Fruit fly (Drosophila melanogaster) whole organism, embryonic: ENCODE data around the gene CG46464.
A peak's percentile ranks its signal among the peaks of the same experiment; 100 is the strongest.

Experiments used
- Bgb ChIP-seq: fragments of 200-800 bp; sonication (Bioruptor generic); IDR thresholded peaks from 2 replicates; pipeline ENCODE4 v1.3.6; 2022; ENCODE audit warnings: missing biosample characterization, missing genetic modification characterization; ENCODE audit not compliant: partially characterized antibody
- Blimp-1 ChIP-seq: fragments of 200-800 bp; sonication (Bioruptor generic); optimal IDR thresholded peaks from 3 replicates; lab custom pipeline; 2018; ENCODE audit warnings: missing biosample characterization, missing genetic modification characterization, mild to moderate bottlenecking, moderate library complexity, missing genetic modification reagents
- CG10274 ChIP-seq: fragments of 200-800 bp; sonication (Bioruptor generic); optimal IDR thresholded peaks from 3 replicates; lab custom pipeline; 2017; ENCODE audit warnings: missing biosample characterization, mild to moderate bottlenecking, missing genetic modification characterization
- CG11504 ChIP-seq: fragments of 200-800 bp; sonication (Bioruptor generic); optimal IDR thresholded peaks from 3 replicates; lab custom pipeline; 2019; ENCODE audit warnings: missing biosample characterization, mild to moderate bottlenecking, missing genetic modification characterization, moderate library complexity
- CG12104 ChIP-seq: fragments of 200-800 bp; sonication (Bioruptor generic); optimal IDR thresholded peaks from 3 replicates; lab custom pipeline; 2016; ENCODE audit warnings: missing biosample characterization, missing genetic modification characterization
- CG13123 ChIP-seq: fragments of 200-800 bp; sonication (Bioruptor generic); optimal IDR thresholded peaks from 2 replicates; lab custom pipeline; 2016; ENCODE audit warnings: missing biosample characterization, missing genetic modification characterization
- CG14014 ChIP-seq: fragments of 200-800 bp; sonication (Bioruptor generic); IDR thresholded peaks from 2 replicates; pipeline ENCODE4 v1.3.6; 2022; ENCODE audit warnings: missing biosample characterization, missing genetic modification characterization
- CG1602 ChIP-seq: fragments of 200-800 bp; sonication (Bioruptor generic); optimal IDR thresholded peaks from 3 replicates; lab custom pipeline; 2016; ENCODE audit warnings: missing biosample characterization, missing genetic modification characterization
- CG1603 ChIP-seq: fragments of 200-800 bp; sonication (Bioruptor generic); optimal IDR thresholded peaks from 2 replicates; lab custom pipeline; 2019; ENCODE audit warnings: missing biosample characterization, mild to moderate bottlenecking, missing genetic modification characterization, moderate library complexity
- CG17328 ChIP-seq: fragments of 200-800 bp; sonication (Bioruptor generic); IDR thresholded peaks from 2 replicates; pipeline ENCODE4 v1.3.6; 2022; ENCODE audit warnings: missing biosample characterization, missing genetic modification characterization
- CG17359 ChIP-seq: fragments of 200-800 bp; sonication (Bioruptor generic); optimal IDR thresholded peaks from 3 replicates; lab custom pipeline; 2018; ENCODE audit warnings: missing biosample characterization, mild to moderate bottlenecking, missing genetic modification characterization, moderate library complexity
- CG33557 ChIP-seq: fragments of 200-800 bp; sonication (Bioruptor generic); optimal IDR thresholded peaks from 2 replicates; lab custom pipeline; 2019; ENCODE audit warnings: missing biosample characterization, mild to moderate bottlenecking, missing genetic modification characterization, moderate library complexity
- CG4404 ChIP-seq: fragments of 200-800 bp; sonication (Bioruptor generic); IDR thresholded peaks from 2 replicates; pipeline ENCODE4 v1.3.6; 2022; ENCODE audit warnings: missing biosample characterization, missing genetic modification characterization
- CG4820 ChIP-seq: fragments of 200-800 bp; sonication (Bioruptor generic); optimal IDR thresholded peaks from 3 replicates; lab custom pipeline; 2016; ENCODE audit warnings: missing biosample characterization, missing genetic modification characterization
- CG5953 ChIP-seq: fragments of 200-800 bp; sonication (Bioruptor generic); IDR thresholded peaks from 2 replicates; pipeline ENCODE4 v1.3.6; 2022; ENCODE audit warnings: missing biosample characterization, missing genetic modification characterization
- D ChIP-seq, 2 experiments: fragments of 200-800 bp in 1 of 2; fragments of >200 bp in 1 of 2; sonication (Bioruptor generic) in 1 of 2; optimal IDR thresholded peaks; 2 replicates in 1 of 2; 3 replicates in 1 of 2; lab custom pipeline; 2017; ENCODE audit warnings: mild to moderate bottlenecking in 1 of 2, missing biosample characterization in 1 of 2, missing genetic modification characterization in 1 of 2, missing genetic modification reagents in 1 of 2
- D19A ChIP-seq: fragments of 200-800 bp; optimal IDR thresholded peaks from 3 replicates; lab custom pipeline; 2019; ENCODE audit warnings: missing biosample characterization, mild to moderate bottlenecking, missing genetic modification characterization, moderate library complexity
- Drgx ChIP-seq: fragments of 200-800 bp; sonication (Bioruptor generic); IDR thresholded peaks from 2 replicates; pipeline ENCODE4 v1.3.6; 2022; ENCODE audit warnings: missing biosample characterization, missing genetic modification characterization
- Ptx1 ChIP-seq: fragments of 200-800 bp; sonication (Bioruptor generic); IDR thresholded peaks from 2 replicates; pipeline ENCODE4 v1.3.6; 2022; ENCODE audit warnings: missing biosample characterization, missing genetic modification characterization
- Side ChIP-seq: fragments of 200-800 bp; sonication (Bioruptor generic); optimal IDR thresholded peaks from 2 replicates; lab custom pipeline; 2016; ENCODE audit warnings: missing biosample characterization, missing genetic modification characterization
- Sox100B ChIP-seq: fragments of 200-800 bp; sonication (Bioruptor generic); optimal IDR thresholded peaks from 3 replicates; lab custom pipeline; 2018; ENCODE audit warnings: missing biosample characterization, mild to moderate bottlenecking, missing genetic modification characterization
- Sox102F ChIP-seq: fragments of 200-800 bp; sonication (Bioruptor generic); optimal IDR thresholded peaks from 2 replicates; lab custom pipeline; 2018; ENCODE audit warnings: missing biosample characterization, mild to moderate bottlenecking, missing genetic modification characterization, moderate library complexity
- Xrp1 ChIP-seq: fragments of 200-800 bp; sonication (Bioruptor generic); IDR thresholded peaks from 2 replicates; pipeline ENCODE4 v1.3.6; 2022; ENCODE audit warnings: missing biosample characterization, missing genetic modification characterization
- YL-1 ChIP-seq: fragments of 200-800 bp; sonication (Bioruptor generic); optimal IDR thresholded peaks from 3 replicates; lab custom pipeline; 2017; ENCODE audit warnings: missing biosample characterization, mild to moderate bottlenecking, missing genetic modification characterization
- cas ChIP-seq: fragments of 200-800 bp; sonication (Bioruptor generic); IDR thresholded peaks from 2 replicates; pipeline ENCODE4 v1.3.6; 2022; ENCODE audit warnings: missing biosample characterization, missing genetic modification characterization
- chinmo ChIP-seq: fragments of 200-800 bp; sonication (Bioruptor generic); IDR thresholded peaks from 4 replicates; pipeline ENCODE4 v1.3.6; 2022; ENCODE audit warnings: missing biosample characterization, missing genetic modification characterization; ENCODE audit not compliant: partially characterized antibody
- chm ChIP-seq: fragments of 200-800 bp; sonication (Bioruptor generic); IDR thresholded peaks from 2 replicates; pipeline ENCODE4 v1.3.6; 2022; ENCODE audit warnings: missing biosample characterization, missing genetic modification characterization
- crol ChIP-seq: fragments of 200-800 bp; sonication (Bioruptor generic); IDR thresholded peaks from 2 replicates; pipeline ENCODE4 v1.3.6; 2022; ENCODE audit warnings: missing biosample characterization, missing genetic modification characterization
- da ChIP-seq: fragments of 200-800 bp; sonication (Bioruptor generic); optimal IDR thresholded peaks from 2 replicates; lab custom pipeline; 2016; ENCODE audit warnings: missing biosample characterization, missing genetic modification characterization
- dmrt11E ChIP-seq: fragments of 200-800 bp; sonication (Bioruptor generic); optimal IDR thresholded peaks from 3 replicates; lab custom pipeline; 2018; ENCODE audit warnings: missing biosample characterization, mild to moderate bottlenecking, missing genetic modification characterization, moderate library complexity
- dmrt99B ChIP-seq: fragments of 200-800 bp; sonication (Bioruptor generic); optimal IDR thresholded peaks from 2 replicates; lab custom pipeline; 2018; ENCODE audit warnings: missing biosample characterization, mild to moderate bottlenecking, missing genetic modification characterization, moderate library complexity
- dpn ChIP-seq, 2 experiments: fragments of 200-800 bp; sonication (Bioruptor generic); optimal IDR thresholded peaks; 3 replicates each; lab custom pipeline; 2016; ENCODE audit warnings: missing biosample characterization in 2 of 2, missing genetic modification characterization in 2 of 2
- eve ChIP-seq, 2 experiments: fragments of >200 bp; optimal IDR thresholded peaks; 2 replicates each; lab custom pipeline; 2017; ENCODE audit warnings: missing biosample characterization in 2 of 2, missing genetic modification characterization in 2 of 2
- gem ChIP-seq: fragments of 200-800 bp; sonication (Bioruptor generic); optimal IDR thresholded peaks from 2 replicates; lab custom pipeline; 2019; ENCODE audit warnings: missing biosample characterization, mild to moderate bottlenecking, missing genetic modification characterization, moderate library complexity
- ind ChIP-seq: fragments of 200-800 bp; sonication (Bioruptor generic); optimal IDR thresholded peaks from 3 replicates; lab custom pipeline; 2016; ENCODE audit warnings: missing biosample characterization, missing genetic modification characterization
- kni ChIP-seq: fragments of 200-800 bp; sonication (Bioruptor generic); optimal IDR thresholded peaks from 3 replicates; lab custom pipeline; 2017; ENCODE audit warnings: mild to moderate bottlenecking, missing biosample characterization, missing genetic modification reagents, missing genetic modification characterization
- onecut ChIP-seq: fragments of 200-800 bp; sonication (Bioruptor generic); IDR thresholded peaks from 2 replicates; pipeline ENCODE4 v1.3.6; 2022; ENCODE audit warnings: missing biosample characterization, missing genetic modification characterization
- phol ChIP-seq: fragments of 200-800 bp; sonication (Bioruptor generic); optimal IDR thresholded peaks from 3 replicates; lab custom pipeline; 2018; ENCODE audit warnings: missing biosample characterization, mild to moderate bottlenecking, missing genetic modification characterization, moderate library complexity
- pita ChIP-seq: fragments of 200-800 bp; sonication (Bioruptor generic); optimal IDR thresholded peaks from 2 replicates; lab custom pipeline; 2017; ENCODE audit warnings: missing biosample characterization, mild to moderate bottlenecking, missing genetic modification characterization
- psq ChIP-seq: fragments of 200-800 bp; sonication (Bioruptor generic); optimal IDR thresholded peaks from 2 replicates; lab custom pipeline; 2017; ENCODE audit warnings: missing biosample characterization, missing genetic modification characterization
- rib ChIP-seq: fragments of 200-800 bp; sonication (Bioruptor generic); IDR thresholded peaks from 2 replicates; pipeline ENCODE4 v1.3.6; 2022; ENCODE audit warnings: missing biosample characterization, missing genetic modification characterization
- salm ChIP-seq: fragments of 200-800 bp; sonication (Bioruptor generic); optimal IDR thresholded peaks from 2 replicates; lab custom pipeline; 2018; ENCODE audit warnings: missing biosample characterization, mild to moderate bottlenecking, missing genetic modification characterization
- sens ChIP-seq: fragments of 200-800 bp; sonication (Bioruptor generic); peaks from one replicate; lab custom pipeline; 2016; ENCODE audit warnings: missing biosample characterization, missing genetic modification characterization
- sisA ChIP-seq: fragments of 200-800 bp; sonication (Bioruptor generic); IDR thresholded peaks from 2 replicates; pipeline ENCODE4 v1.3.6; 2022; ENCODE audit warnings: missing biosample characterization, missing genetic modification characterization
- sqz ChIP-seq: fragments of 200-800 bp; sonication (Bioruptor generic); optimal IDR thresholded peaks from 3 replicates; lab custom pipeline; 2018; ENCODE audit warnings: missing biosample characterization, mild to moderate bottlenecking, missing genetic modification characterization
- sr ChIP-seq: fragments of 200-800 bp; sonication (Bioruptor generic); IDR thresholded peaks from 3 replicates; pipeline ENCODE4 v1.3.6; 2022; ENCODE audit warnings: missing biosample characterization, missing genetic modification characterization
- stc ChIP-seq: fragments of 200-800 bp; sonication (Bioruptor generic); IDR thresholded peaks from 2 replicates; pipeline ENCODE4 v1.3.6; 2022; ENCODE audit warnings: missing biosample characterization, missing genetic modification characterization
- vnd ChIP-seq: fragments of 200-800 bp; sonication (Bioruptor generic); IDR thresholded peaks from 3 replicates; pipeline ENCODE4 v1.3.6; 2022; ENCODE audit warnings: missing biosample characterization, missing genetic modification characterization; ENCODE audit not compliant: partially characterized antibody

Gene CG46464

dm6 chrX:17473879-17474278 lies 30.1 kb upstream of the CG46464 start:
- TF ChIP-seq dmrt99B (tag; lab: Kevin White, UChicago) (peak; percentile 10), cas (GFP tag; lab: Robert Waterston, UW) (no peak), phol (tag; lab: Kevin White, UChicago) (peak; percentile 8), CG5953 (GFP tag; lab: Robert Waterston, UW) (no peak), crol (GFP tag; lab: Robert Waterston, UW) (0 out of 2 replicates have a peak, but pooled peaks have one; percentile 54), Xrp1 (GFP tag; lab: Robert Waterston, UW) (0 out of 2 replicates have a peak, but pooled peaks have one; percentile 25), rib (GFP tag; lab: Robert Waterston, UW) (no peak), CG1603 (peak; percentile 2), sr (GFP tag; lab: Robert Waterston, UW) (0 out of 3 replicates have a peak, but pooled peaks have one; percentile 24), CG11504 (tag; lab: Kevin White, UChicago) (peak; percentile 15), sisA (GFP tag; lab: Robert Waterston, UW) (0 out of 2 replicates have a peak, but pooled peaks have one; percentile 13), dpn (GFP tag; optimal IDR thresholded peaks at IDR 0.05; lab: Kevin White, UChicago) (no peak), ind (GFP tag; lab: Kevin White, UChicago) (no peak), gem (tag; lab: Kevin White, UChicago) (peak; percentile 29), Blimp-1 (GFP tag; lab: Kevin White, UChicago) (peak; percentile 44), Sox102F (peak; percentile 22), sens (peak; percentile 29), Ptx1 (GFP tag; lab: Robert Waterston, UW) (0 out of 2 replicates have a peak, but pooled peaks have one; percentile 13), CG4820 (GFP tag; lab: Kevin White, UChicago) (no peak), CG17359 (tag; lab: Kevin White, UChicago) (peak; percentile 13), Drgx (GFP tag; lab: Robert Waterston, UW) (peak; percentile 54)

DNA sequence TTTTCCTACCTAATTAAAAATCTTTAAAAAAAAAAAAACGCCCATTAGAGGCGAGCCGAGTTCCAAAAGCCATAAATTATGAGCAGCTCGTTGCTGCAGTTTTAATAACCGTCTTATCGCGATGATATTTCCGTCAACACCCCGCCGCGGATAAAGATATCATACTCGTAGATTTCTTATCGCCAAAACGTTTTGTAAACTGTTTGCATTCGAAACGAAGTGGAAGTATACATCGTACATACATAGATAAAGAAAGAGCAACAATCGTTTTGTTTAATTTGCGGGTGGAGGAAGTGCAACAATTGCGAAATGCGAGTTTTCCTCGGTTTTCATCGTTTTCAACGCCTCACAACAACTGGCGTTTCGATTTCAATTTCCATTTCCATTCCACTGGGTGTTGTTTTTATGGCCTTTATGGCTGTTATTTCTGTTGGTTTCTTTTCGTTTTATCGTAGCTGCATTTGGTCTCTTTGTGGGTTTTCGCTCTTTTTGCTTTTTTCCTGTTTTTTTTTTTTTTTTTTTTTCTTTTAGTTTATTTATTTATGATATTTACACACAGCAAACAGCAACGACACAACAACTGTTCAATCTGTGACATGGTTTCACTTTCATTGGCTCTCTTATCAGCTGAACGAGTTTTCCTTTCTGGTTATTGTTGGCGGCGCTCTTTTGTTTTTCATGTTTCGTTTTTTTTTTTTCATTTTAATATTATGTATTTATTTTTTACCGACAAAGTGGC lies 29.3 kb upstream of the CG46464 start:
- TF ChIP-seq CG33557 (GFP tag; lab: Kevin White, UChicago): peak; percentile 29
- 0 out of 2 replicates have a peak, but pooled peaks have one; percentile 8 for TF ChIP-seq onecut (GFP tag; lab: Robert Waterston, UW)
- TF ChIP-seq pita (GFP tag; lab: Kevin White, UChicago): no peak
- peak; percentile 55 for TF ChIP-seq CG13123 (GFP tag; lab: Kevin White, UChicago)
- TF ChIP-seq Bgb (GFP tag; lab: Robert Waterston, UW): no peak
- peak; percentile 7 for TF ChIP-seq salm
- peak; percentile 25 for TF ChIP-seq YL-1 (GFP tag; lab: Kevin White, UChicago)
- TF ChIP-seq da: no peak
- TF ChIP-seq CG14014 (GFP tag; lab: Robert Waterston, UW): no peak
- peak; percentile 29 for TF ChIP-seq psq (GFP tag; lab: Kevin White, UChicago)
- peak; percentile 52 for TF ChIP-seq Sox100B
- TF ChIP-seq CG4404 (GFP tag; lab: Robert Waterston, UW): no peak
- no peak for TF ChIP-seq D19A
- TF ChIP-seq eve (GFP tag; optimal IDR thresholded peaks at IDR 0.05; lab: Kevin White, UChicago): peak in 1 of 2 experiments; percentile 44
- TF ChIP-seq CG10274 (GFP tag; lab: Kevin White, UChicago): no peak
- TF ChIP-seq kni (GFP tag; lab: Kevin White, UChicago): peak; percentile 12
- peak; percentile 5 for TF ChIP-seq Side
- peak; percentile 26 for TF ChIP-seq dmrt11E
- 0 out of 2 replicates have a peak, but pooled peaks have one; percentile 20 for TF ChIP-seq CG17328 (GFP tag; lab: Robert Waterston, UW)
- peak; percentile 34; the same call in 1 of the 2 replicates for TF ChIP-seq chm (GFP tag; lab: Robert Waterston, UW)
- 0 out of 4 replicates have a peak, but pooled peaks have one; percentile 14 for TF ChIP-seq chinmo (GFP tag; lab: Robert Waterston, UW)
- peak; percentile 51 for TF ChIP-seq CG12104
- no peak for TF ChIP-seq vnd
- TF ChIP-seq CG1602 (GFP tag; lab: Kevin White, UChicago): peak; percentile 36
- TF ChIP-seq sqz: peak; percentile 49
- 0 out of 2 replicates have a peak, but pooled peaks have one; percentile 23 for TF ChIP-seq stc (GFP tag; lab: Robert Waterston, UW)
- no peak for TF ChIP-seq D (optimal IDR thresholded peaks at IDR 0.05; lab: Kevin White, UChicago)
- peak; percentile 29 for TF ChIP-seq D (GFP tag; optimal IDR thresholded peaks at IDR 0.05; lab: Kevin White, UChicago)
